Fruit fly (Drosophila melanogaster) whole organism, wandering third instar larva: Measurements from ENCODE around the gene CG34337.

Experiments
- Dfd ChIP-seq: fragments of >200 bp; optimal IDR thresholded peaks from 2 replicates; lab custom pipeline; 2017; ENCODE audit warnings: missing biosample characterization, missing genetic modification characterization
- Dif ChIP-seq: fragments of 200-275, 200-300 bp; sonication (Bioruptor generic); optimal IDR thresholded peaks from 2 replicates; lab custom pipeline; 2018; ENCODE audit warnings: missing biosample characterization, missing genetic modification characterization; ENCODE audit not compliant: partially characterized antibody
- GATAd ChIP-seq: sonication (Bioruptor generic); optimal IDR thresholded peaks from 2 replicates; lab custom pipeline; 2016; ENCODE audit warnings: missing biosample characterization, missing genetic modification characterization
- Hr78 ChIP-seq: fragments of >200 bp; optimal IDR thresholded peaks from 2 replicates; lab custom pipeline; 2017; ENCODE audit warnings: missing biosample characterization, missing genetic modification characterization
- Mio ChIP-seq: sonication (Bioruptor generic); optimal IDR thresholded peaks from 2 replicates; lab custom pipeline; 2016; ENCODE audit warnings: missing biosample characterization, missing genetic modification characterization
- Myc ChIP-seq: fragments of >200 bp; optimal IDR thresholded peaks from 2 replicates; lab custom pipeline; 2017
- Vsx2 ChIP-seq: fragments of 200-300, 225-300 bp; sonication (Bioruptor generic); optimal IDR thresholded peaks from 2 replicates; lab custom pipeline; 2018; ENCODE audit warnings: missing biosample characterization, missing genetic modification characterization; ENCODE audit not compliant: partially characterized antibody
- ey ChIP-seq: fragments of 200-800 bp; sonication (Bioruptor generic); optimal IDR thresholded peaks from 2 replicates; lab custom pipeline; 2016; ENCODE audit warnings: missing biosample characterization, missing genetic modification characterization
- foxo ChIP-seq, 2 experiments: fragments of 200-800 bp; sonication (Bioruptor generic); optimal IDR thresholded peaks; 2 replicates in 1 of 2; 3 replicates in 1 of 2; lab custom pipeline; 2016 to 2017; ENCODE audit warnings: missing biosample characterization in 2 of 2, missing genetic modification characterization in 2 of 2
- h ChIP-seq: fragments of 200-800 bp; sonication (Bioruptor generic); optimal IDR thresholded peaks from 3 replicates; lab custom pipeline; 2016; ENCODE audit warnings: missing biosample characterization, mild to moderate bottlenecking, missing genetic modification characterization
- jim ChIP-seq: fragments of 175-275, 200-325 bp; sonication (Bioruptor generic); optimal IDR thresholded peaks from 2 replicates; lab custom pipeline; 2016; ENCODE audit warnings: missing biosample characterization, mild to moderate bottlenecking, missing genetic modification characterization
- psq ChIP-seq: fragments of 200-800 bp; sonication (Bioruptor generic); optimal IDR thresholded peaks from 3 replicates; lab custom pipeline; 2017; ENCODE audit warnings: missing biosample characterization, mild to moderate bottlenecking, missing genetic modification characterization, moderate library complexity
- sage ChIP-seq: fragments of 200-800 bp; sonication (Bioruptor generic); optimal IDR thresholded peaks from 2 replicates; lab custom pipeline; 2016; ENCODE audit warnings: missing biosample characterization, mild to moderate bottlenecking, missing genetic modification characterization

dm6 chrX:7425643-7426042, 8.6 kb downstream of the CG34337 start, which contains the start of gene CG32726:
- TF ChIP-seq Mio (GFP tag; lab: Kevin White, UChicago) = no peak
- TF ChIP-seq Myc (lab: Kevin White, UChicago) = no peak
- TF ChIP-seq Hr78 (GFP tag; lab: Kevin White, UChicago) = no peak
- no peak for TF ChIP-seq sage
- TF ChIP-seq psq (GFP tag; lab: Kevin White, UChicago) = no peak
- TF ChIP-seq h (GFP tag; lab: Kevin White, UChicago) = no peak
- no peak for TF ChIP-seq foxo (GFP tag; optimal IDR thresholded peaks at IDR 0.05; lab: Kevin White, UChicago)
- no peak for TF ChIP-seq Dif (GFP tag; lab: Kevin White, UChicago)
- no peak for TF ChIP-seq ey (GFP tag; lab: Kevin White, UChicago)
- TF ChIP-seq GATAd (GFP tag; lab: Kevin White, UChicago) = no peak
- no peak for TF ChIP-seq jim (GFP tag; lab: Kevin White, UChicago)
- no peak for TF ChIP-seq Vsx2 (GFP tag; lab: Kevin White, UChicago)
- no peak for TF ChIP-seq Dfd (GFP tag; lab: Kevin White, UChicago)
